Fruit fly (Drosophila melanogaster) whole organism, embryonic: ENCODE data around the gene CG32281.

ENCODE experiments used
- Bdp1 ChIP-seq: fragments of 200-800 bp; sonication (Bioruptor generic); optimal IDR thresholded peaks from 3 replicates; lab custom pipeline; 2016; ENCODE audit warnings: missing biosample characterization, missing genetic modification characterization
- CG10543 ChIP-seq: fragments of 200-800 bp; sonication (Bioruptor generic); optimal IDR thresholded peaks from 3 replicates; lab custom pipeline; 2017; ENCODE audit warnings: missing biosample characterization, mild to moderate bottlenecking, missing genetic modification characterization, moderate library complexity
- CG10979 ChIP-seq: fragments of 200-800 bp; sonication (Bioruptor generic); optimal IDR thresholded peaks from 2 replicates; lab custom pipeline; 2018; ENCODE audit warnings: missing biosample characterization, mild to moderate bottlenecking, missing genetic modification characterization, moderate library complexity
- CG11085 ChIP-seq: fragments of 200-800 bp; sonication (Bioruptor generic); IDR thresholded peaks from 2 replicates; pipeline ENCODE4 v1.3.6; 2022; ENCODE audit warnings: missing biosample characterization, missing genetic modification characterization
- CG12769 ChIP-seq: fragments of 200-800 bp; sonication (Bioruptor generic); optimal IDR thresholded peaks from 2 replicates; lab custom pipeline; 2019; ENCODE audit warnings: missing biosample characterization, mild to moderate bottlenecking, missing genetic modification characterization, moderate library complexity
- CG14860 ChIP-seq: fragments of 200-800 bp; sonication (Bioruptor generic); IDR thresholded peaks from 3 replicates; pipeline ENCODE4 v1.3.6; 2022; ENCODE audit warnings: missing biosample characterization, missing genetic modification characterization; ENCODE audit not compliant: partially characterized antibody
- CG15696 ChIP-seq: fragments of 200-800 bp; sonication (Bioruptor generic); optimal IDR thresholded peaks from 2 replicates; lab custom pipeline; 2019; ENCODE audit warnings: missing biosample characterization, mild to moderate bottlenecking, missing genetic modification characterization, moderate library complexity
- CG17385 ChIP-seq: fragments of 200-800 bp; sonication (Bioruptor generic); optimal IDR thresholded peaks from 3 replicates; lab custom pipeline; 2018; ENCODE audit warnings: missing biosample characterization, mild to moderate bottlenecking, missing genetic modification characterization
- CG17612 ChIP-seq: fragments of 200-800 bp; sonication (Bioruptor generic); IDR thresholded peaks from 2 replicates; pipeline ENCODE4 v1.3.6; 2022; ENCODE audit warnings: missing biosample characterization, missing genetic modification characterization
- CG17802 ChIP-seq: fragments of 200-800 bp; sonication (Bioruptor generic); optimal IDR thresholded peaks from 2 replicates; lab custom pipeline; 2018; ENCODE audit warnings: missing biosample characterization, mild to moderate bottlenecking, missing genetic modification characterization, moderate library complexity
- CG18599 ChIP-seq: fragments of 200-800 bp; sonication (Bioruptor generic); optimal IDR thresholded peaks from 3 replicates; lab custom pipeline; 2017; ENCODE audit warnings: missing biosample characterization, missing genetic modification characterization, mild to moderate bottlenecking, moderate library complexity, missing genetic modification reagents
- CG32532 ChIP-seq: fragments of 200-800 bp; sonication (Bioruptor generic); IDR thresholded peaks from 2 replicates; pipeline ENCODE4 v1.3.6; 2022; ENCODE audit warnings: missing biosample characterization, missing genetic modification characterization
- CG3838 ChIP-seq: fragments of 200-800 bp; sonication (Bioruptor generic); optimal IDR thresholded peaks from 3 replicates; lab custom pipeline; 2016; ENCODE audit warnings: missing biosample characterization, missing genetic modification characterization
- CG6791 ChIP-seq: fragments of 200-800 bp; sonication (Bioruptor generic); IDR thresholded peaks from 3 replicates; pipeline ENCODE4 v1.3.6; 2022; ENCODE audit warnings: missing biosample characterization, missing genetic modification characterization; ENCODE audit not compliant: partially characterized antibody
- CG6854 ChIP-seq: fragments of 200-800 bp; sonication (Bioruptor generic); optimal IDR thresholded peaks from 3 replicates; lab custom pipeline; 2017; ENCODE audit warnings: missing biosample characterization, mild to moderate bottlenecking, missing genetic modification characterization
- CG7372 ChIP-seq: fragments of 200-800 bp; sonication (Bioruptor generic); IDR thresholded peaks from 2 replicates; pipeline ENCODE4 v1.3.6; 2022; ENCODE audit warnings: missing biosample characterization, missing genetic modification characterization
- Dip3 ChIP-seq: fragments of 200-800 bp; sonication (Bioruptor generic); optimal IDR thresholded peaks from 3 replicates; lab custom pipeline; 2016; ENCODE audit warnings: missing biosample characterization, missing genetic modification characterization
- Elba2 ChIP-seq: fragments of 200-800 bp; sonication (Bioruptor generic); optimal IDR thresholded peaks from 3 replicates; lab custom pipeline; 2016; ENCODE audit warnings: missing biosample characterization, missing genetic modification characterization
- Fer1 ChIP-seq: fragments of 200-800 bp; sonication (Bioruptor generic); optimal IDR thresholded peaks from 2 replicates; lab custom pipeline; 2017; ENCODE audit warnings: missing biosample characterization, mild to moderate bottlenecking, missing genetic modification characterization
- HLH4C ChIP-seq: fragments of 200-800 bp; sonication (Bioruptor generic); IDR thresholded peaks from 3 replicates; pipeline ENCODE4 v1.3.6; 2022; ENCODE audit warnings: missing biosample characterization, missing genetic modification characterization; ENCODE audit not compliant: partially characterized antibody
- Hr3 ChIP-seq: fragments of 200-800 bp; sonication (Bioruptor generic); optimal IDR thresholded peaks from 3 replicates; lab custom pipeline; 2016; ENCODE audit warnings: missing biosample characterization, missing genetic modification characterization
- Hr78 ChIP-seq, 2 experiments: fragments of 200-800 bp in 1 of 2; fragments of >200 bp in 1 of 2; sonication (Bioruptor generic) in 1 of 2; optimal IDR thresholded peaks; 2 replicates each; lab custom pipeline; 2017 to 2019; ENCODE audit warnings: missing biosample characterization in 2 of 2, missing genetic modification characterization in 2 of 2, mild to moderate bottlenecking in 1 of 2, moderate library complexity in 1 of 2
- MTF-1 ChIP-seq: fragments of 200-800 bp; sonication (Bioruptor generic); optimal IDR thresholded peaks from 2 replicates; lab custom pipeline; 2018; ENCODE audit warnings: missing biosample characterization, mild to moderate bottlenecking, missing genetic modification characterization, borderline replicate concordance
- Nf-YB ChIP-seq: fragments of 200-800 bp; sonication (Bioruptor generic); optimal IDR thresholded peaks from 3 replicates; lab custom pipeline; 2019; ENCODE audit warnings: missing biosample characterization, mild to moderate bottlenecking, missing genetic modification characterization, moderate library complexity
- Ptx1 ChIP-seq: fragments of 200-800 bp; sonication (Bioruptor generic); IDR thresholded peaks from 2 replicates; pipeline ENCODE4 v1.3.6; 2022; ENCODE audit warnings: missing biosample characterization, missing genetic modification characterization
- TFAM ChIP-seq: fragments of 200-800 bp; sonication (Bioruptor generic); optimal IDR thresholded peaks from 2 replicates; lab custom pipeline; 2017; ENCODE audit warnings: missing biosample characterization, missing genetic modification characterization, inconsistent platforms
- bbx ChIP-seq: fragments of 200-800 bp; sonication (Bioruptor generic); IDR thresholded peaks from 2 replicates; pipeline ENCODE4 v1.3.6; 2022; ENCODE audit warnings: missing biosample characterization, missing genetic modification characterization; ENCODE audit not compliant: partially characterized antibody
- cad ChIP-seq: fragments of >200 bp; optimal IDR thresholded peaks from 2 replicates; lab custom pipeline; 2017; ENCODE audit warnings: missing biosample characterization, missing genetic modification characterization
- chinmo ChIP-seq: fragments of 200-800 bp; sonication (Bioruptor generic); IDR thresholded peaks from 4 replicates; pipeline ENCODE4 v1.3.6; 2022; ENCODE audit warnings: missing biosample characterization, missing genetic modification characterization; ENCODE audit not compliant: partially characterized antibody
- ci ChIP-seq: fragments of 200-800 bp; sonication (Bioruptor generic); IDR thresholded peaks from 3 replicates; pipeline ENCODE4 v1.3.6; 2022; ENCODE audit warnings: missing biosample characterization, missing genetic modification characterization
- crol ChIP-seq: fragments of 200-800 bp; sonication (Bioruptor generic); IDR thresholded peaks from 2 replicates; pipeline ENCODE4 v1.3.6; 2022; ENCODE audit warnings: missing biosample characterization, missing genetic modification characterization
- crp ChIP-seq, 2 experiments: fragments of 200-800 bp; sonication (Bioruptor generic); optimal IDR thresholded peaks; 2 replicates in 1 of 2; 3 replicates in 1 of 2; lab custom pipeline; 2017; ENCODE audit warnings: missing biosample characterization in 2 of 2, missing genetic modification characterization in 2 of 2, mild to moderate bottlenecking in 1 of 2, moderate library complexity in 1 of 2
- fd96Cb ChIP-seq: fragments of 200-800 bp; sonication (Bioruptor generic); optimal IDR thresholded peaks from 2 replicates; lab custom pipeline; 2018; ENCODE audit warnings: missing biosample characterization, mild to moderate bottlenecking, missing genetic modification characterization, moderate library complexity
- hkb ChIP-seq, 2 experiments: fragments of 200-800 bp in 1 of 2; fragments of >200 bp in 1 of 2; sonication (Bioruptor generic) in 1 of 2; IDR thresholded peaks in 1 of 2; optimal IDR thresholded peaks in 1 of 2; 2 replicates each; pipeline versions ENCODE4 v1.3.6 to Lab custom; 2017 to 2022; ENCODE audit warnings: missing biosample characterization in 1 of 2, missing genetic modification characterization in 1 of 2
- inv ChIP-seq: fragments of 200-800 bp; sonication (Bioruptor generic); IDR thresholded peaks from 2 replicates; pipeline ENCODE4 v1.3.6; 2022; ENCODE audit warnings: missing biosample characterization, missing genetic modification characterization; ENCODE audit not compliant: partially characterized antibody
- kni ChIP-seq: fragments of 200-800 bp; sonication (Bioruptor generic); optimal IDR thresholded peaks from 3 replicates; lab custom pipeline; 2017; ENCODE audit warnings: mild to moderate bottlenecking, missing biosample characterization, missing genetic modification reagents, missing genetic modification characterization
- lab ChIP-seq: fragments of 200-800 bp; sonication (Bioruptor generic); optimal IDR thresholded peaks from 3 replicates; lab custom pipeline; 2017; ENCODE audit warnings: missing biosample characterization, missing genetic modification characterization, mild to moderate bottlenecking, moderate library complexity, missing genetic modification reagents
- mirr ChIP-seq: fragments of 200-800 bp; sonication (Bioruptor generic); optimal IDR thresholded peaks from 3 replicates; lab custom pipeline; 2018; ENCODE audit warnings: missing biosample characterization, mild to moderate bottlenecking, missing genetic modification characterization
- pan ChIP-seq, 4 experiments: fragments of >200 bp in 3 of 4; fragments of 200-800 bp in 1 of 4; sonication (Bioruptor generic) in 1 of 4; optimal IDR thresholded peaks in 3 of 4; IDR thresholded peaks in 1 of 4; 2 replicates each; pipeline versions ENCODE4 v1.3.6 to Lab custom; 2017 to 2022; ENCODE audit warnings: missing biosample characterization in 2 of 4, missing genetic modification characterization in 2 of 4, mixed read lengths in 1 of 4
- phol ChIP-seq: fragments of 200-800 bp; sonication (Bioruptor generic); optimal IDR thresholded peaks from 3 replicates; lab custom pipeline; 2018; ENCODE audit warnings: missing biosample characterization, mild to moderate bottlenecking, missing genetic modification characterization, moderate library complexity
- sens ChIP-seq: fragments of 200-800 bp; sonication (Bioruptor generic); peaks from one replicate; lab custom pipeline; 2016; ENCODE audit warnings: missing biosample characterization, missing genetic modification characterization
- sr ChIP-seq: fragments of 200-800 bp; sonication (Bioruptor generic); IDR thresholded peaks from 3 replicates; pipeline ENCODE4 v1.3.6; 2022; ENCODE audit warnings: missing biosample characterization, missing genetic modification characterization
- sug ChIP-seq: fragments of 200-800 bp; optimal IDR thresholded peaks from 2 replicates; lab custom pipeline; 2019; ENCODE audit warnings: missing biosample characterization, mild to moderate bottlenecking, missing genetic modification characterization, moderate library complexity
- vvl ChIP-seq: fragments of 200-800 bp; sonication (Bioruptor generic); IDR thresholded peaks from 2 replicates; pipeline ENCODE4 v1.3.6; 2022; ENCODE audit warnings: missing biosample characterization, missing genetic modification characterization

CG32281 gene

dm6 chr3L:3121769-3122432, 47.3 kb upstream of the CG32281 start (continued):
- TF ChIP-seq bbx (GFP tag; lab: Robert Waterston, UW) (peak; percentile 48), CG15696 (tag; lab: Kevin White, UChicago) (peak; percentile 1), CG6791 (peak; percentile 71), Bdp1 (GFP tag; lab: Kevin White, UChicago) (peak; percentile 97), inv (GFP tag; lab: Robert Waterston, UW) (peak; percentile 10; the same call in 1 of the 2 replicates), cad (GFP tag; lab: Kevin White, UChicago) (no peak), HLH4C (peak; percentile 24; the same call in 1 of the 3 replicates)

dm6 chr3L:3122688-3123316, 46.4 kb upstream of the CG32281 start:
- TF ChIP-seq MTF-1 (GFP tag; lab: Kevin White, UChicago) (peak; percentile 11), Nf-YB (GFP tag; lab: Kevin White, UChicago) (no peak), CG7372 (peak; percentile 52), CG10543 (GFP tag; lab: Kevin White, UChicago) (peak; percentile 40), Elba2 (no peak), CG3838 (no peak), Hr3 (no peak), CG32532 (GFP tag; lab: Robert Waterston, UW) (no peak), sens (GFP tag; lab: Kevin White, UChicago) (peak; percentile 53), CG11085 (no peak), phol (tag; lab: Kevin White, UChicago) (no peak), lab (GFP tag; lab: Kevin White, UChicago) (peak; percentile 11), kni (GFP tag; lab: Kevin White, UChicago) (peak; percentile 61), sr (GFP tag; lab: Robert Waterston, UW) (peak; percentile 66), CG17802 (tag; lab: Kevin White, UChicago) (peak; percentile 58), CG18599 (GFP tag; lab: Kevin White, UChicago) (peak; percentile 18), Fer1 (GFP tag; lab: Kevin White, UChicago) (peak; percentile 14), ci (0 out of 3 replicates have a peak, but pooled peaks have one; percentile 28), CG17385 (GFP tag; lab: Kevin White, UChicago) (no peak), mirr (GFP tag; lab: Kevin White, UChicago) (peak; percentile 6), hkb (optimal IDR thresholded peaks at IDR 0.05; lab: Kevin White, UChicago) (no peak), hkb (GFP tag; IDR thresholded peaks at IDR 0.05; lab: Robert Waterston, UW) (0 out of 2 replicates have a peak, but pooled peaks have one; percentile 18), pan (optimal IDR thresholded peaks at IDR 0.05; lab: Kevin White, UChicago) (no peak), pan (GFP tag; optimal IDR thresholded peaks at IDR 0.05 in 1 of 2, IDR thresholded peaks at IDR 0.05 in 1 of 2) (peak in 1 of 2 experiments; percentile 13), vvl (GFP tag; lab: Robert Waterston, UW) (no peak), Ptx1 (GFP tag; lab: Robert Waterston, UW) (peak; percentile 23; the same call in 1 of the 2 replicates), CG10979 (tag; lab: Kevin White, UChicago) (peak; percentile 13), CG12769 (peak; percentile 57), chinmo (GFP tag; lab: Robert Waterston, UW) (0 out of 4 replicates have a peak, but pooled peaks have one; percentile 42), TFAM (no peak), sug (peak; percentile 73), Hr78 (GFP tag; optimal IDR thresholded peaks at IDR 0.05; lab: Kevin White, UChicago) (peak in 1 of 2 experiments; percentile 94), Dip3 (no peak), crp (GFP tag; optimal IDR thresholded peaks at IDR 0.05; lab: Kevin White, UChicago) (no peak), CG6854 (GFP tag; lab: Kevin White, UChicago) (no peak), fd96Cb (tag; lab: Kevin White, UChicago) (no peak), CG14860 (GFP tag; lab: Robert Waterston, UW) (no peak), CG17612 (GFP tag; lab: Robert Waterston, UW) (no peak), crol (GFP tag; lab: Robert Waterston, UW) (peak; percentile 94)
